Fruit fly (Drosophila melanogaster) whole organism: ENCODE measurements around the gene Fbp2.

Experiments used
- CG8478 ChIP-seq: fragments of >200 bp; optimal IDR thresholded peaks from 2 replicates; lab custom pipeline; 2018; ENCODE audit warnings: inconsistent platforms
- Dll ChIP-seq: fragments of >200 bp; optimal IDR thresholded peaks from 2 replicates; lab custom pipeline; 2017
- EcR ChIP-seq, 2 experiments: fragments of >200 bp; optimal IDR thresholded peaks; 2 replicates each; lab custom pipeline; 2017; ENCODE audit warnings: missing biosample characterization in 2 of 2, missing genetic modification characterization in 2 of 2, missing genetic modification reagents in 2 of 2
- pan ChIP-seq: fragments of >200 bp; optimal IDR thresholded peaks from 2 replicates; lab custom pipeline; 2017
- psq ChIP-seq: fragments of >200 bp; optimal IDR thresholded peaks from 2 replicates; lab custom pipeline; 2017
- usp ChIP-seq: fragments of >200 bp; optimal IDR thresholded peaks from 2 replicates; lab custom pipeline; 2017; ENCODE audit warnings: missing biosample characterization, missing genetic modification characterization, mixed read lengths

Fbp2 gene

dm6 chr2L:9426534-9426933, at the start of gene Fbp2:
Fbp2 (plus strand) TSS chr2L:9426784.
- TF ChIP-seq psq (lab: Kevin White, UChicago), result no peak
- TF ChIP-seq EcR (GFP tag; optimal IDR thresholded peaks at IDR 0.05; lab: Kevin White, UChicago), result no peak
- no peak for TF ChIP-seq pan (lab: Kevin White, UChicago)
- no peak for TF ChIP-seq CG8478 (lab: Kevin White, UChicago)
- no peak for TF ChIP-seq Dll (lab: Kevin White, UChicago)
- TF ChIP-seq usp (GFP tag; lab: Kevin White, UChicago), result no peak

dm6 chr2L:9377789-9378188, 48.8 kb upstream of the Fbp2 start:
- no peak for TF ChIP-seq EcR (GFP tag; optimal IDR thresholded peaks at IDR 0.05; lab: Kevin White, UChicago)

DNA sequence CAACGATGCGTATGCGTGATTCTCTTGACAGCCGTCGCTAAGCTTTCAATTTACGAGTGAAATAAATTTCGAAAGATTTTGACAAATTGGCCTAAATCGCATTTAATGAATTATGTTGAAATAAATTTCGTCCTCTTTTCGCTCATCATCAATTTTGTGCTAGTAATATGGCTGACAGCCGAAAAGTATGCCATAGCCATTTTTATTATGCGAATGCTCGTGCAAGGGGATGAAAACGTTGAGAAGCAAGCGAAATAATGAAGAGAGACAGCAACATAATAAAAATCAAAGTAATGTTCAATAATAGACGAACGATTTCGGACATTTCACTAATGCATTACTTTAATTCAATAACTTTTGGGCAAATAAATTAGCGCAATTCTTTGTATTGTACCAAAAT, 40.3 kb upstream of the Fbp2 start:
- no peak for TF ChIP-seq CG8478 (lab: Kevin White, UChicago)

DNA sequence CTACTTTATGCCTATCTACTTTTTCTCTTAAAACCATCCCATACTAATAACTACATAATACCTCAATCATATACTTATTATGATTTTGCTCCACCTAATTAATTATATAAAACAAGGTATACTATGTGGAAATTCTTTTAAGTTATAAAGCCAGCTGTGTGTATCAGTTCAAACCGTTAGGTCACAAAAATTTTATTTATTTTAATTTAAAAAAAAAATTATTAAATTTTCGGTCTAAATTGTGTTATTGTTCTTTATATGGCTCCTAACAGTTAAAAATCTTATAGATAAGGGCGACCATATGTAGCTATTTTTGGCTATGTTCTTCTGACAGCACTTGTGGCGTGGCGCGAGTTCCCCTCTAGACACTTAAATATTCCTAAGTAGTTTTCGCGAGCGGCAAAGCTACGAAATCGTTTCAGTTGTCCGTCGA, 39.3 kb upstream of the Fbp2 start, which contains the start of gene Aldh:
TSS of gene Aldh (plus strand) at position 150 of the 433 bp plus-strand sequence.
- TF ChIP-seq usp (GFP tag; lab: Kevin White, UChicago) (no peak), CG8478 (lab: Kevin White, UChicago) (no peak), EcR (GFP tag; optimal IDR thresholded peaks at IDR 0.05; lab: Kevin White, UChicago) (no peak), Dll (lab: Kevin White, UChicago) (no peak), psq (lab: Kevin White, UChicago) (no peak), pan (lab: Kevin White, UChicago) (no peak)

DNA sequence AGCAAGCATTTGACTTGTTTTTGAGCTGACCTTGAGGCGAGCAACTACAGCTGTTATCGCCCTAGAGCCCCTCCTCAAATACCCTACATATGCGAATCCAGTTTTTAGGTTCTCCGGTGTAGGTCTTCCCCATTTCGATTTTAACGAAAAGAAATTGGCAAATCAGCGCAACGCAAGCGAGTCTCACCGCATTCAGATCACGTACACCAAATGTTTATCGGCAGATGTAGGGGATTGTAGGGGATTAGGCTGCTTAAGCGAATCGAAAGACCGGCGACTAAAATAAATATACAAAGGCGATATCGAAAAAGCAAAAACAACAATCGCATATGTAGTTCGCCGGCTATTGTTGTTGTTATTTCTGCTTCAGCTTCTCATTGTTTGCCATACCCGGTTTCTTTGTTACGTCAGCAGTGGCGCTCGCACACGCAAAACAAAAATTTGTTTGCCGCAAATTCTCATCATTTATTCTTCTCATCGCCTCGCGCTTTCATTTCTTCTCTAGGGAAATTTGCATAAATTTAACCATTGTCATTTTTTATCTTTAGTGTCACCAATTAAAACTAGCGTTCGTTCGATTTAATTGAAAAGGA, 38.5 kb upstream of the Fbp2 start:
- TF ChIP-seq Dll (lab: Kevin White, UChicago) (no peak), EcR (GFP tag; optimal IDR thresholded peaks at IDR 0.05; lab: Kevin White, UChicago) (no peak)

- TF ChIP-seq CG8478 (lab: Kevin White, UChicago) (no peak), pan (lab: Kevin White, UChicago) (no peak), psq (lab: Kevin White, UChicago) (no peak), Dll (lab: Kevin White, UChicago) (no peak), usp (GFP tag; lab: Kevin White, UChicago) (no peak), EcR (GFP tag; optimal IDR thresholded peaks at IDR 0.05; lab: Kevin White, UChicago) (no peak)
These were observed 37.4 kb upstream of the Fbp2 start for dm6 chr2L:9388924-9389765.

dm6 chr2L:9396396-9396795, 30.2 kb upstream of the Fbp2 start:
- TF ChIP-seq CG8478 (lab: Kevin White, UChicago) (no peak), psq (lab: Kevin White, UChicago) (no peak), Dll (lab: Kevin White, UChicago) (no peak), pan (lab: Kevin White, UChicago) (no peak), usp (GFP tag; lab: Kevin White, UChicago) (no peak), EcR (GFP tag; optimal IDR thresholded peaks at IDR 0.05; lab: Kevin White, UChicago) (no peak)

DNA sequence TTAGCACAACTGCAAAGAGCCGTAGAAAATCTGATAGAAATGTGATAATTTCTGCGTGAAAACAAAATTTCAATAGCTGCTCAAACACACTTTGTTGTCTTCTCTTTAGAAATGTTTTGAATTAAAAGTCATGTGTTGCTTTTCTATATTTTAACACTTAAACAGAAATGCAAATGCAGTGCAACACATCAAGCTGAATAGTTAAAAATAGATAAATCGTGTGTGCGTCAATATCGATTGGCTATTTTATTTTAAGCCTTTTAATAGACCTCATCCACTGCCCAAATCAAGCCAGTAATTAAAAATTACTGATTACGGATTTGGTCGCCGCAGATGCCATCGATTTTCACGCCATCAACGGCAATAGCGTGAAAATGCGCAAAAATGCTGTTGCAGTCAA, 28.7 kb upstream of the Fbp2 start, which contains the start of gene CG4438:
TSS of gene CG4438 (minus strand) at position 101 of the 400 bp plus-strand sequence.
- TF ChIP-seq EcR (GFP tag; optimal IDR thresholded peaks at IDR 0.05; lab: Kevin White, UChicago), result no peak
- no peak for TF ChIP-seq Dll (lab: Kevin White, UChicago)
- no peak for TF ChIP-seq psq (lab: Kevin White, UChicago)
- TF ChIP-seq pan (lab: Kevin White, UChicago), result no peak

DNA sequence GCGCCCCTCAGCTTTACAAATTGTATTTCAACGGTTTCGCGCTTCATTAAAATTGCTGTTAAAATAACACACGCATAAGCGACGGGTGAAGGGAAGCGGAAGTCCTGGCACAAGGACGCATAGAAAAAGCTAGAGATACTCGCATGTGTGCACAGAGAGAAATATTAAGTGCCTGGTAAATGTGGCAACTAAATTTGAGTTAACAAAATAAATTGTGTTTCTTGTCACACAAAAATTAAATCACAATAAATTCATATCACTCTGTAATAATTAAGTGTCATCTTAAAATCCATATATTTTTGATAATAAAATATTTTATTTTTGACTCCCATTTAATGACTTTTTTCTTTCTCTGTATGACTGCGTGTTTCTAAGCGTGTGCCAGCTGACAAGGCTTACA, 26.4 kb upstream of the Fbp2 start:
- TF ChIP-seq usp (GFP tag; lab: Kevin White, UChicago), result no peak
- no peak for TF ChIP-seq EcR (GFP tag; optimal IDR thresholded peaks at IDR 0.05; lab: Kevin White, UChicago)
- no peak for TF ChIP-seq Dll (lab: Kevin White, UChicago)
- TF ChIP-seq psq (lab: Kevin White, UChicago), result no peak
- TF ChIP-seq CG8478 (lab: Kevin White, UChicago), result no peak
- TF ChIP-seq pan (lab: Kevin White, UChicago), result no peak

DNA sequence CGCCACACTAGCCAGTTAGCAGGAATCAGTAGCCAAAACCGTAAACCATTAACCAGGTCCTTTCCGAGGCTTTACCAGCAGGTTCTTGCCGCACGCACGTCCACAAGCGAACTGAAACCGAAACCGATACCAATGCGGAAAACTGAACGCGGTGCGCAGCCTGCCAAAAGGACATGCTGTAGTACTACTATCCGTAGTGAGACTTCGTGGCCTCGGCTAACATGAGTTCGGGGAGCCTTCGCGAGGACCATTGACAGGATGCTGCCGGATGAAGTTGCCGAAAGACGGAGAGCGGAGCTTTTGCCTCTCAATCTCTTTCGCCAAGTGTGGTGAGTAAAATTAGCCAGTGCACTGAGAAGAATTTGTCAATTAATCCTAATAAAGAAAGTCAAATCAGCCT, 11.5 kb upstream of the Fbp2 start, which contains the start of gene Shawl:
TSS of gene Shawl (minus strand) at position 104 of the 400 bp plus-strand sequence.
- TF ChIP-seq usp (GFP tag; lab: Kevin White, UChicago) (no peak), psq (lab: Kevin White, UChicago) (no peak), Dll (lab: Kevin White, UChicago) (no peak), pan (lab: Kevin White, UChicago) (no peak), CG8478 (lab: Kevin White, UChicago) (no peak), EcR (GFP tag; optimal IDR thresholded peaks at IDR 0.05; lab: Kevin White, UChicago) (no peak)

DNA sequence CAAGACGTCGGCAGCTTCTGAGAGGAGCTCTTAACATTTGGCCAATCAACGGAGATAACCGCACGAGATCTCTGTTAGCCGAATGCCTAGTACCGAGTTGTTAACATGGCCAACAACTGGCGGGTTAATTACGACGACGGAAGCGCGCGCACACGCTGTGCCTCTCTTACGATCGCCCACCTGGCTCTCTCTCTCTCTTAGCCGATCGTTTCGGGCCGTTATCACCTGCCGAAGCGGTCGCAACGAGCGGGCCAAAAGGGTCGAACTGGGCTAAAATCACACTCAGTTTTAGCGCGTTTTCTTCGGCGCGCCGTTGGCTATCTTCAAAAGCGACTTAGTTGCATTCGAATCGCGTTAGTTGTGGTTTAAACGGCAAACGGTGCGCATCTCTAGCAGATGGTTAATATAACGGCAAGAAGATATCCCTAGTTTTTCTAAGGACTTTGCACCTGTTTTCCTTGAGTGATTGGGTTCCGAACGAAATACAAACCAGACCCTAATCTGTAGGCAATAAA, 10.3 kb upstream of the Fbp2 start, which contains the start of gene Mco1:
TSS of gene Mco1 (plus strand) at position 345 of the 515 bp plus-strand sequence.
- TF ChIP-seq EcR (GFP tag; optimal IDR thresholded peaks at IDR 0.05; lab: Kevin White, UChicago), result no peak
- TF ChIP-seq Dll (lab: Kevin White, UChicago), result no peak
- TF ChIP-seq usp (GFP tag; lab: Kevin White, UChicago), result no peak
- TF ChIP-seq psq (lab: Kevin White, UChicago), result no peak
